Fruit fly (Drosophila melanogaster) whole organism, embryonic: ENCODE results near the gene mio.

Experiments used
- Ada2b ChIP-seq: fragments of 200-800 bp; sonication (Bioruptor generic); IDR thresholded peaks from 2 replicates; pipeline ENCODE4 v1.3.6; 2022; ENCODE audit warnings: missing biosample characterization, missing genetic modification characterization
- Aef1 ChIP-seq: fragments of 200-800 bp; sonication (Bioruptor generic); IDR thresholded peaks from 3 replicates; pipeline ENCODE4 v1.3.6; 2022; ENCODE audit warnings: missing biosample characterization, missing genetic modification characterization
- CG10147 ChIP-seq: fragments of 200-800 bp; sonication (Bioruptor generic); optimal IDR thresholded peaks from 2 replicates; lab custom pipeline; 2019; ENCODE audit warnings: missing biosample characterization, mild to moderate bottlenecking, missing genetic modification characterization, moderate library complexity
- CG10565 ChIP-seq: fragments of 200-800 bp; sonication (Bioruptor generic); optimal IDR thresholded peaks from 3 replicates; lab custom pipeline; 2016; ENCODE audit warnings: missing biosample characterization, mild to moderate bottlenecking, missing genetic modification characterization
- CG11247 ChIP-seq: fragments of 200-800 bp; sonication (Bioruptor generic); IDR thresholded peaks from 2 replicates; pipeline ENCODE4 v1.3.6; 2022; ENCODE audit warnings: missing biosample characterization, missing genetic modification characterization
- CG14667 ChIP-seq: fragments of 200-800 bp; sonication (Bioruptor generic); IDR thresholded peaks from 2 replicates; pipeline ENCODE4 v1.3.6; 2022; ENCODE audit warnings: missing biosample characterization, missing genetic modification characterization
- CG17359 ChIP-seq: fragments of 200-800 bp; sonication (Bioruptor generic); optimal IDR thresholded peaks from 3 replicates; lab custom pipeline; 2018; ENCODE audit warnings: missing biosample characterization, mild to moderate bottlenecking, missing genetic modification characterization, moderate library complexity
- CG17912 ChIP-seq: fragments of 200-800 bp; sonication (Bioruptor generic); optimal IDR thresholded peaks from 2 replicates; lab custom pipeline; 2018; ENCODE audit warnings: missing biosample characterization, mild to moderate bottlenecking, missing genetic modification characterization
- CG1792 ChIP-seq: fragments of 200-800 bp; sonication (Bioruptor generic); optimal IDR thresholded peaks from 2 replicates; lab custom pipeline; 2016; ENCODE audit warnings: missing biosample characterization, missing genetic modification characterization
- CG31224 ChIP-seq: fragments of 200-800 bp; sonication (Bioruptor generic); IDR thresholded peaks from 2 replicates; pipeline ENCODE4 v1.3.6; 2022; ENCODE audit warnings: missing biosample characterization, missing genetic modification characterization
- CG33557 ChIP-seq: fragments of 200-800 bp; sonication (Bioruptor generic); optimal IDR thresholded peaks from 2 replicates; lab custom pipeline; 2019; ENCODE audit warnings: missing biosample characterization, mild to moderate bottlenecking, missing genetic modification characterization, moderate library complexity
- CG34376 ChIP-seq: fragments of 200-800 bp; sonication (Bioruptor generic); optimal IDR thresholded peaks from 2 replicates; lab custom pipeline; 2018; ENCODE audit warnings: missing biosample characterization, mild to moderate bottlenecking, missing genetic modification characterization
- CG3847 ChIP-seq: fragments of 200-800 bp; sonication (Bioruptor generic); IDR thresholded peaks from 2 replicates; pipeline ENCODE4 v1.3.6; 2022; ENCODE audit warnings: missing biosample characterization, missing genetic modification characterization
- CG4617 ChIP-seq: fragments of 200-800 bp; sonication (Bioruptor generic); optimal IDR thresholded peaks from 3 replicates; lab custom pipeline; 2016; ENCODE audit warnings: missing biosample characterization, missing genetic modification characterization, borderline replicate concordance
- CG4820 ChIP-seq: fragments of 200-800 bp; sonication (Bioruptor generic); optimal IDR thresholded peaks from 3 replicates; lab custom pipeline; 2016; ENCODE audit warnings: missing biosample characterization, missing genetic modification characterization
- CG6689 ChIP-seq: fragments of 200-800 bp; sonication (Bioruptor generic); IDR thresholded peaks from 2 replicates; pipeline ENCODE4 v1.3.6; 2022; ENCODE audit warnings: missing biosample characterization, missing genetic modification characterization
- D19A ChIP-seq: fragments of 200-800 bp; optimal IDR thresholded peaks from 3 replicates; lab custom pipeline; 2019; ENCODE audit warnings: missing biosample characterization, mild to moderate bottlenecking, missing genetic modification characterization, moderate library complexity
- D19B ChIP-seq: fragments of 200-800 bp; sonication (Bioruptor generic); optimal IDR thresholded peaks from 2 replicates; lab custom pipeline; 2017; ENCODE audit warnings: missing biosample characterization, mild to moderate bottlenecking, missing genetic modification characterization
- Dbx ChIP-seq: fragments of 200-800 bp; sonication (Bioruptor generic); IDR thresholded peaks from 3 replicates; pipeline ENCODE4 v1.3.6; 2022; ENCODE audit warnings: missing biosample characterization, missing genetic modification characterization
- GATAe ChIP-seq: fragments of 200-800 bp; sonication (Bioruptor generic); conservative IDR thresholded peaks from 2 replicates; pipeline ENCODE4 v1.3.6; 2022; ENCODE audit warnings: missing biosample characterization, missing genetic modification characterization
- Gsc ChIP-seq: fragments of 200-800 bp; sonication (Bioruptor generic); IDR thresholded peaks from 2 replicates; pipeline ENCODE4 v1.3.6; 2022; ENCODE audit warnings: missing biosample characterization, missing genetic modification characterization
- Hmx ChIP-seq: fragments of 200-800 bp; sonication (Bioruptor generic); optimal IDR thresholded peaks from 2 replicates; lab custom pipeline; 2016; ENCODE audit warnings: missing biosample characterization, missing genetic modification characterization
- Hr39 ChIP-seq: fragments of >200 bp; optimal IDR thresholded peaks from 2 replicates; lab custom pipeline; 2017
- Hr78 ChIP-seq, 2 experiments: fragments of 200-800 bp in 1 of 2; fragments of >200 bp in 1 of 2; sonication (Bioruptor generic) in 1 of 2; optimal IDR thresholded peaks; 2 replicates each; lab custom pipeline; 2017 to 2019; ENCODE audit warnings: missing biosample characterization in 2 of 2, missing genetic modification characterization in 2 of 2, mild to moderate bottlenecking in 1 of 2, moderate library complexity in 1 of 2
- Lpt ChIP-seq: fragments of >200 bp; optimal IDR thresholded peaks from 2 replicates; lab custom pipeline; 2018; ENCODE audit warnings: missing biosample characterization, missing genetic modification characterization
- Mes4 ChIP-seq: fragments of 200-800 bp; sonication (Bioruptor generic); optimal IDR thresholded peaks from 2 replicates; lab custom pipeline; 2016; ENCODE audit warnings: missing biosample characterization, missing genetic modification characterization
- Opbp ChIP-seq: fragments of 200-800 bp; sonication (Bioruptor generic); IDR thresholded peaks from 3 replicates; pipeline ENCODE4 v1.3.6; 2022; ENCODE audit warnings: missing biosample characterization, missing genetic modification characterization; ENCODE audit not compliant: partially characterized antibody
- ap ChIP-seq: fragments of 200-800 bp; sonication (Bioruptor generic); IDR thresholded peaks from 2 replicates; pipeline ENCODE4 v1.3.6; 2022; ENCODE audit warnings: missing biosample characterization, missing genetic modification characterization
- cas ChIP-seq: fragments of 200-800 bp; sonication (Bioruptor generic); IDR thresholded peaks from 2 replicates; pipeline ENCODE4 v1.3.6; 2022; ENCODE audit warnings: missing biosample characterization, missing genetic modification characterization
- chm ChIP-seq: fragments of 200-800 bp; sonication (Bioruptor generic); IDR thresholded peaks from 2 replicates; pipeline ENCODE4 v1.3.6; 2022; ENCODE audit warnings: missing biosample characterization, missing genetic modification characterization
- corto ChIP-seq: fragments of 200-800 bp; sonication (Bioruptor generic); optimal IDR thresholded peaks from 2 replicates; lab custom pipeline; 2016; ENCODE audit warnings: missing biosample characterization, mild to moderate bottlenecking, missing genetic modification characterization, moderate library complexity
- danr ChIP-seq: fragments of 200-800 bp; sonication (Bioruptor generic); IDR thresholded peaks from 2 replicates; pipeline ENCODE4 v1.3.6; 2022; ENCODE audit warnings: missing biosample characterization, missing genetic modification characterization
- dpn ChIP-seq, 2 experiments: fragments of 200-800 bp; sonication (Bioruptor generic); optimal IDR thresholded peaks; 3 replicates each; lab custom pipeline; 2016; ENCODE audit warnings: missing biosample characterization in 2 of 2, missing genetic modification characterization in 2 of 2
- esg ChIP-seq: fragments of 200-800 bp; sonication (Bioruptor generic); conservative IDR thresholded peaks from 2 replicates; pipeline ENCODE4 v1.3.6; 2022; ENCODE audit warnings: missing biosample characterization, missing genetic modification characterization
- eyg ChIP-seq: fragments of 200-800 bp; sonication (Bioruptor generic); optimal IDR thresholded peaks from 3 replicates; lab custom pipeline; 2016; ENCODE audit warnings: missing biosample characterization, missing genetic modification characterization
- fd64A ChIP-seq: fragments of 200-800 bp; sonication (Bioruptor generic); optimal IDR thresholded peaks from 3 replicates; lab custom pipeline; 2018; ENCODE audit warnings: missing biosample characterization, mild to moderate bottlenecking, missing genetic modification characterization
- kah ChIP-seq: fragments of 200-800 bp; sonication (Bioruptor generic); optimal IDR thresholded peaks from 2 replicates; lab custom pipeline; 2018; ENCODE audit warnings: missing biosample characterization, mild to moderate bottlenecking, missing genetic modification characterization
- mld ChIP-seq: fragments of 200-800 bp; sonication (Bioruptor generic); IDR thresholded peaks from 3 replicates; pipeline ENCODE4 v1.3.6; 2022; ENCODE audit warnings: missing biosample characterization, missing genetic modification characterization; ENCODE audit not compliant: partially characterized antibody
- org-1 ChIP-seq: fragments of 200-800 bp; sonication (Bioruptor generic); optimal IDR thresholded peaks from 2 replicates; lab custom pipeline; 2017; ENCODE audit warnings: missing biosample characterization, missing genetic modification characterization
- pb ChIP-seq: fragments of 200-800 bp; sonication (Bioruptor generic); optimal IDR thresholded peaks from 3 replicates; lab custom pipeline; 2016; ENCODE audit warnings: missing biosample characterization, missing genetic modification characterization
- pita ChIP-seq: fragments of 200-800 bp; sonication (Bioruptor generic); optimal IDR thresholded peaks from 2 replicates; lab custom pipeline; 2017; ENCODE audit warnings: missing biosample characterization, mild to moderate bottlenecking, missing genetic modification characterization
- pnt ChIP-seq: fragments of 200-800 bp; sonication (Bioruptor generic); optimal IDR thresholded peaks from 3 replicates; lab custom pipeline; 2016; ENCODE audit warnings: missing biosample characterization, missing genetic modification characterization
- pros ChIP-seq: fragments of 200-800 bp; sonication (Bioruptor generic); optimal IDR thresholded peaks from 3 replicates; lab custom pipeline; 2019; ENCODE audit warnings: missing biosample characterization, mild to moderate bottlenecking, missing genetic modification characterization, moderate library complexity
- sd ChIP-seq: fragments of 200-800 bp; sonication (Bioruptor generic); optimal IDR thresholded peaks from 3 replicates; lab custom pipeline; 2018; ENCODE audit warnings: missing biosample characterization, mild to moderate bottlenecking, missing genetic modification characterization, moderate library complexity
- stc ChIP-seq: fragments of 200-800 bp; sonication (Bioruptor generic); IDR thresholded peaks from 2 replicates; pipeline ENCODE4 v1.3.6; 2022; ENCODE audit warnings: missing biosample characterization, missing genetic modification characterization
- tin ChIP-seq: fragments of 200-800 bp; sonication (Bioruptor generic); optimal IDR thresholded peaks from 3 replicates; lab custom pipeline; 2016; ENCODE audit warnings: missing biosample characterization, missing genetic modification characterization
- toy ChIP-seq: fragments of 200-800 bp; sonication (Bioruptor generic); IDR thresholded peaks from 2 replicates; pipeline ENCODE4 v1.3.6; 2022; ENCODE audit warnings: missing biosample characterization, missing genetic modification characterization
- twi ChIP-seq: fragments of 200-800 bp; optimal IDR thresholded peaks from 2 replicates; lab custom pipeline; 2019; ENCODE audit warnings: missing biosample characterization, mild to moderate bottlenecking, missing genetic modification characterization, moderate library complexity
- usp ChIP-seq: fragments of >200 bp; optimal IDR thresholded peaks from 2 replicates; lab custom pipeline; 2017; ENCODE audit warnings: missing biosample characterization, missing genetic modification characterization
- vvl ChIP-seq: fragments of 200-800 bp; sonication (Bioruptor generic); IDR thresholded peaks from 2 replicates; pipeline ENCODE4 v1.3.6; 2022; ENCODE audit warnings: missing biosample characterization, missing genetic modification characterization

Gene mio

dm6 chr2L:2226259-2227121, 9.4 kb downstream of the mio start, which contains the start of the genes CG15387 and sau (continued):
- peak; percentile 62 for TF ChIP-seq ap (GFP tag; lab: Robert Waterston, UW)
- TF ChIP-seq corto (GFP tag; lab: Kevin White, UChicago) = peak; percentile 82
- TF ChIP-seq eyg (GFP tag; lab: Kevin White, UChicago) = peak; percentile 82
- TF ChIP-seq CG34376 (GFP tag; lab: Kevin White, UChicago) = peak; percentile 77
- no peak for TF ChIP-seq pros (GFP tag; lab: Kevin White, UChicago)
- peak; percentile 68 for TF ChIP-seq sd (tag; lab: Kevin White, UChicago)
- peak; percentile 78 for TF ChIP-seq twi
- TF ChIP-seq CG14667 (GFP tag; lab: Robert Waterston, UW) = peak; percentile 65
- peak; percentile 69 for TF ChIP-seq CG17912 (GFP tag; lab: Kevin White, UChicago)
- TF ChIP-seq cas (GFP tag; lab: Robert Waterston, UW) = peak; percentile 78; the same call in 1 of the 2 replicates
- peak; percentile 29 for TF ChIP-seq kah (GFP tag; lab: Kevin White, UChicago)
- TF ChIP-seq fd64A (GFP tag; lab: Kevin White, UChicago) = peak; percentile 32
- peak; percentile 66 for TF ChIP-seq D19A
- TF ChIP-seq CG17359 (tag; lab: Kevin White, UChicago) = peak; percentile 84
- peak; percentile 90 for TF ChIP-seq tin
- peak; percentile 63 for TF ChIP-seq org-1 (GFP tag; lab: Kevin White, UChicago)
- peak in 1 of 2 experiments; percentile 51 for TF ChIP-seq Hr78 (GFP tag; optimal IDR thresholded peaks at IDR 0.05; lab: Kevin White, UChicago)
- peak; percentile 65; the same call in 1 of the 2 replicates for TF ChIP-seq toy (GFP tag; lab: Robert Waterston, UW)
- TF ChIP-seq Hmx (GFP tag; lab: Kevin White, UChicago) = peak; percentile 77
- TF ChIP-seq esg (GFP tag; lab: Robert Waterston, UW) = peak; percentile 71
- peak; percentile 58 for TF ChIP-seq danr
- TF ChIP-seq Gsc = no peak
- peak; percentile 79 for TF ChIP-seq Aef1 (GFP tag; lab: Robert Waterston, UW)
- peak; percentile 84 for TF ChIP-seq CG10147 (GFP tag; lab: Kevin White, UChicago)
- peak; percentile 89 for TF ChIP-seq CG3847
- TF ChIP-seq CG11247 (GFP tag; lab: Robert Waterston, UW) = peak; percentile 78
- TF ChIP-seq CG1792 (GFP tag; lab: Kevin White, UChicago) = peak; percentile 77
- peak; percentile 79 for TF ChIP-seq CG31224 (GFP tag; lab: Robert Waterston, UW)
- TF ChIP-seq vvl (GFP tag; lab: Robert Waterston, UW) = peak; percentile 88
- peak; percentile 82 for TF ChIP-seq stc (GFP tag; lab: Robert Waterston, UW)
- TF ChIP-seq mld (GFP tag; lab: Robert Waterston, UW) = peak; percentile 90
- peak; percentile 85 for TF ChIP-seq Mes4
- no peak for TF ChIP-seq CG10565
- TF ChIP-seq D19B = peak; percentile 56
- TF ChIP-seq CG4820 = peak; percentile 79
- peak; percentile 82 for TF ChIP-seq chm (GFP tag; lab: Robert Waterston, UW)
- peak; percentile 94 for TF ChIP-seq CG4617 (GFP tag; lab: Kevin White, UChicago)
- TF ChIP-seq CG33557 = peak; percentile 87
- peak; percentile 86 for TF ChIP-seq pb (GFP tag; lab: Kevin White, UChicago)
- no peak for TF ChIP-seq Lpt (GFP tag; lab: Kevin White, UChicago)
- peak; percentile 83 for TF ChIP-seq CG6689 (GFP tag; lab: Robert Waterston, UW)
- TF ChIP-seq Dbx (GFP tag; lab: Robert Waterston, UW) = peak; percentile 84
- TF ChIP-seq usp = no peak
- TF ChIP-seq pnt (GFP tag; lab: Kevin White, UChicago) = peak; percentile 79
- no peak; the same call in 1 of the 2 replicates for TF ChIP-seq GATAe (GFP tag; lab: Robert Waterston, UW)
- TF ChIP-seq pita (GFP tag; lab: Kevin White, UChicago) = no peak
- TF ChIP-seq dpn (GFP tag; optimal IDR thresholded peaks at IDR 0.05; lab: Kevin White, UChicago) = peak; percentile 87 to 95
- peak; percentile 66 for TF ChIP-seq Ada2b (GFP tag; lab: Robert Waterston, UW)
- TF ChIP-seq Hr39 (lab: Kevin White, UChicago) = no peak
- TF ChIP-seq Opbp = peak; percentile 82
